Worm (Caenorhabditis elegans): ENCODE measurements around the gene wdr-60.

The wdr-60 gene

DNA sequence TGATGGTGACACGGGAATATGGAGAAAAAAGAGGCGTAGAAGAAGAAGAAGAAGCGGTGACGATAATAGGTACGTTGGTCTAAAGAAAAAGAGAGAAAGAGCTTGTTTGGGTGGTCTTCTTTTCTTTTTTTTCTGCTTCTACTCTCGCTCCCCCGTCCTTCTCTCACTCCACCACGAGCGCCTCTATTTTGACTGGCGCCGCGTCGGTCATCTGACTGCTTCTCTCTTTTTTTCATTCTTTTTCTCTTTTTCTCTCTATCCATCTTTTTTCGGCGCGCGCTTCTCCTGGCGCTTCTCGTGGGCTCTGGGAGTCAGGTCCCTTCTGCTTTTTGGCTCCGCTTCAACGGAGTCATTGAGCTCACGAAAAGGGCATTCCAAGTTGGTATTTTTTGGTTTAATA, 36.7 kb upstream of the wdr-60 start (continued):
- TF ChIP-seq fkh-2 (tag; optimal IDR thresholded peaks at IDR 0.05) (no peak), lsy-12 (tag; optimal IDR thresholded peaks at IDR 0.05) (no peak), nhr-12 (tag; optimal IDR thresholded peaks at IDR 0.05) (no peak), ceh-9 (tag; optimal IDR thresholded peaks at IDR 0.05) (no peak), egl-27 (tag; optimal IDR thresholded peaks at IDR 0.05) (no peak), nhr-25 (tag; optimal IDR thresholded peaks at IDR 0.05) (no peak), elt-3 (tag; optimal IDR thresholded peaks at IDR 0.05) (no peak), hmg-11 (tag; optimal IDR thresholded peaks at IDR 0.05) (peak; percentile 58), fos-1 (tag; optimal IDR thresholded peaks at IDR 0.05) (no peak), lin-15B (tag; optimal IDR thresholded peaks at IDR 0.05) (peak; percentile 37), ceh-16 (tag; optimal IDR thresholded peaks at IDR 0.05) (no peak), mdl-1 (tag; optimal IDR thresholded peaks at IDR 0.05) (no peak), nhr-67 (tag; optimal IDR thresholded peaks at IDR 0.05) (no peak), unc-39 (tag; optimal IDR thresholded peaks at IDR 0.05) (no peak), pqm-1 (tag; optimal IDR thresholded peaks at IDR 0.05) (no peak), ceh-82 (tag; optimal IDR thresholded peaks at IDR 0.05) (no peak), zag-1 (tag; optimal IDR thresholded peaks at IDR 0.05) (no peak), sea-2 (GFP tag; optimal IDR thresholded peaks at IDR 0.05) (no peak)

DNA sequence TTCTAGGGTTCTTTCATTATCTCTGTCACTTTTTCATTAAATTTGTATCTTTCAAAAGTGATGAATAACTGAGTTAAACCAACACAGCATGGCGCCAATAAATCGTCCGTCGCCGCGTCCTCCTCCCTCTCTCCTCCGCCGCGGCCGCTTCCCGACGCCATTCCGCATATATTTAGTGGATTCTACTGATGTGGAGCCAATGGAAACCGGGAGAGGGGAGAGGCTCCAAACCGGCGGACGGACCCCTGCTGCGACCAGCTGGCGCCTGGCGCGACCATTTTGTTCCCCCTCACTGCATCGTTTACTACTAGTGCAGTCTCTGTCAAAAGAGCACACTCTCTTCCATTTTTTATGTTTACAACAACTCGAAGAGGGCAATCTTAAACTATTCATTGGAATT, 35.8 kb upstream of the wdr-60 start:
- TF ChIP-seq fkh-10 (GFP tag; optimal IDR thresholded peaks at IDR 0.05) = no peak
- no peak for TF ChIP-seq pqm-1 (tag; optimal IDR thresholded peaks at IDR 0.05)
- TF ChIP-seq pha-4 (tag; optimal IDR thresholded peaks at IDR 0.05) = no peak
- TF ChIP-seq egl-5 (tag; optimal IDR thresholded peaks at IDR 0.05) = peak; percentile 26
- TF ChIP-seq nfya-1 (tag; optimal IDR thresholded peaks at IDR 0.05; ENCODE audit: insufficient read depth) = peak; percentile 43
- TF ChIP-seq lin-39 (tag; optimal IDR thresholded peaks at IDR 0.05) = peak; percentile 66
- TF ChIP-seq eor-1 (tag; optimal IDR thresholded peaks at IDR 0.05) = no peak
- peak; percentile 6 for TF ChIP-seq hmg-11 (tag; optimal IDR thresholded peaks at IDR 0.05)

DNA sequence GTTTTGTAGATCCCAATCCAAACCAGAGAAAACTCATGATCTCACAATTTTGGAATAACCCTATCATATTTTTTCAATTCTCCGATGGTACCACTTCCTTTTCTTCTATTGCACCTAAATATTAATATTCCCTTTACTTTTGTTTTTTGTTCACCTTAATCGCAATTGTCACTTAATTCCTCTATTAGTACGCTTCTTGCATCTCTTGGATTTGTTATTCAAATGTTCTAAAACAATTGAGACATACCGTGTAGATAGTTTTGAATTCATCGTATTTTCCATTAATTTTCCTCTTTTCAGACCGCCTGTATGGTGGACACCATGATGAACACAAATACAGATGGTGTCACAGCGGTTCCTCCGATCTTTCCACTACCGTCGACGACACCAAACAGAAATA, 35.2 kb upstream of the wdr-60 start, which contains the start of gene flh-2:
Gene flh-2 (plus strand): TSS at position 301 of the 400 bp plus-strand sequence.
- TF ChIP-seq ceh-16 (tag; optimal IDR thresholded peaks at IDR 0.05) = no peak
- no peak for TF ChIP-seq unc-39 (tag; optimal IDR thresholded peaks at IDR 0.05)
- TF ChIP-seq fkh-10 (GFP tag; optimal IDR thresholded peaks at IDR 0.05) = no peak
- TF ChIP-seq nhr-77 (tag; optimal IDR thresholded peaks at IDR 0.05) = no peak
- TF ChIP-seq elt-3 (tag; optimal IDR thresholded peaks at IDR 0.05) = no peak
- no peak for TF ChIP-seq skn-1 (tag; optimal IDR thresholded peaks at IDR 0.05)
- no peak for TF ChIP-seq jun-1 (tag; optimal IDR thresholded peaks at IDR 0.05)
- no peak for TF ChIP-seq R02D3.7 (tag; optimal IDR thresholded peaks at IDR 0.05)
- TF ChIP-seq daf-12 (tag; optimal IDR thresholded peaks at IDR 0.05) = no peak
- TF ChIP-seq eor-1 (tag; optimal IDR thresholded peaks at IDR 0.05) = no peak
- TF ChIP-seq nhr-23 (tag; optimal IDR thresholded peaks at IDR 0.05) = no peak
- TF ChIP-seq ceh-28 (tag; optimal IDR thresholded peaks at IDR 0.05) = no peak
- TF ChIP-seq nhr-76 (tag; optimal IDR thresholded peaks at IDR 0.05) = no peak
- TF ChIP-seq snpc-4 (tag; optimal IDR thresholded peaks at IDR 0.05) = no peak
- TF ChIP-seq unc-62 (GFP tag; optimal IDR thresholded peaks at IDR 0.05) = no peak
- no peak for TF ChIP-seq mml-1 (tag; optimal IDR thresholded peaks at IDR 0.05)
- TF ChIP-seq elt-2 (tag; optimal IDR thresholded peaks at IDR 0.05) = no peak
- no peak for TF ChIP-seq lsy-12 (tag; optimal IDR thresholded peaks at IDR 0.05)
- no peak for TF ChIP-seq nhr-67 (tag; optimal IDR thresholded peaks at IDR 0.05)

DNA sequence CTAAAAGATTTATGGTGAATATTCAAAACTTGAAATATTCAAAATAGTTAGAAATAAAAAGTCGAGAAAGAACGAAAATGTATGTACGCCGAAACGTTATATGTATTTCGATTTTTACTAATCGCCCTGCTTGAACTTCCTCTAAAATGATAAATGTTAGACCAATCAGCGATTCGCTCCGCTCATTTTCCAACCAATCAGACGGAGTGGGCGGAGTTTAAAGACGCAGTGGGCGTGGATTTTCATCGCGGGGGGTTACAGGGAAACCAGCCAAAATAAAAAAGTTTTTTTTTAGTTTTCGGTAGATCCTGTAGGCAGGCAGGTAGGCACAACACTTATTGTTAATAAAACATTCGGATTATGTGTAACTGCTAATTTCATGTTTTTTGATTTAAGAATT, 34.0 kb upstream of the wdr-60 start:
- TF ChIP-seq nfya-1 (tag; optimal IDR thresholded peaks at IDR 0.05; ENCODE audit: insufficient read depth) (peak; percentile 94), aly-2 (tag; optimal IDR thresholded peaks at IDR 0.05) (no peak), elt-2 (tag; optimal IDR thresholded peaks at IDR 0.05) (no peak)

ce11 chrIII:4956566-4956965, 30.4 kb upstream of the wdr-60 start, which contains the start of gene C26E6.1:
C26E6.1 (plus strand) TSS chrIII:4956866.
- no peak for TF ChIP-seq snpc-4 (tag; optimal IDR thresholded peaks at IDR 0.05)
- no peak for TF ChIP-seq lsy-12 (tag; optimal IDR thresholded peaks at IDR 0.05)
- no peak for TF ChIP-seq egl-27 (tag; optimal IDR thresholded peaks at IDR 0.05)
- TF ChIP-seq nhr-43 (tag; optimal IDR thresholded peaks at IDR 0.05; ENCODE audit: poor library complexity, severe bottlenecking) = no peak
- no peak for TF ChIP-seq lin-39 (tag; optimal IDR thresholded peaks at IDR 0.05)
- TF ChIP-seq mml-1 (tag; optimal IDR thresholded peaks at IDR 0.05) = no peak
- TF ChIP-seq R02D3.7 (tag; optimal IDR thresholded peaks at IDR 0.05) = no peak
- TF ChIP-seq fkh-10 (GFP tag; optimal IDR thresholded peaks at IDR 0.05) = no peak
- TF ChIP-seq nhr-67 (tag; optimal IDR thresholded peaks at IDR 0.05) = no peak

Data from whole organism, L3 larva.